Worm (Caenorhabditis elegans): ENCODE measurements around the gene str-168.

Gene str-168

DNA sequence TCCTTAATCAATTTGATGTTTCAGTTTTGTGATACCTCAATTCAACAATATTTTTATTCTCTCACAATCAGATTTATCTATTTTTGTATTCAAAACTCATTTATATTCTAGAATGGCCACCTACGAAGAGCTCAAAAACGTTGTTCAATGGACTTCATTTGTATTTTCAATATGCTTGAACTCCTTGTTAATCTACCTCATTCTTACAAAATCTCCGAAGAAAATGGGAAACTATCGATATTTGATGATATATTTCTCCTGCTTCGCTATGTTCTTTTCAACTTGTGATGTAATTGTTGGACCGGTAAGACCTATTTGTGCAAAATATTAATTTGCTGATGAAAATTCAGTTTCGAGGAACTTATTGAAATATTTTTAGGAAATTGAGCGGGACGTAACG is 21.9 kb downstream of the str-168 start, which contains the start of gene str-164:
str-164 (plus strand) TSS at position 113 of the 400 bp plus-strand sequence.
- TF ChIP-seq nhr-67 (tag; optimal IDR thresholded peaks at IDR 0.05) = no peak
- no peak for TF ChIP-seq nhr-12 (tag; optimal IDR thresholded peaks at IDR 0.05)
- no peak for TF ChIP-seq unc-62 (GFP tag; optimal IDR thresholded peaks at IDR 0.05)
- no peak for TF ChIP-seq nhr-76 (tag; optimal IDR thresholded peaks at IDR 0.05)
- no peak for TF ChIP-seq nfya-1 (tag; optimal IDR thresholded peaks at IDR 0.05; ENCODE audit: insufficient read depth)
- no peak for TF ChIP-seq snpc-4 (tag; optimal IDR thresholded peaks at IDR 0.05)
- no peak for TF ChIP-seq nhr-25 (tag; optimal IDR thresholded peaks at IDR 0.05)
- no peak for TF ChIP-seq fos-1 (tag; optimal IDR thresholded peaks at IDR 0.05)
- no peak for TF ChIP-seq egl-27 (tag; optimal IDR thresholded peaks at IDR 0.05)

DNA sequence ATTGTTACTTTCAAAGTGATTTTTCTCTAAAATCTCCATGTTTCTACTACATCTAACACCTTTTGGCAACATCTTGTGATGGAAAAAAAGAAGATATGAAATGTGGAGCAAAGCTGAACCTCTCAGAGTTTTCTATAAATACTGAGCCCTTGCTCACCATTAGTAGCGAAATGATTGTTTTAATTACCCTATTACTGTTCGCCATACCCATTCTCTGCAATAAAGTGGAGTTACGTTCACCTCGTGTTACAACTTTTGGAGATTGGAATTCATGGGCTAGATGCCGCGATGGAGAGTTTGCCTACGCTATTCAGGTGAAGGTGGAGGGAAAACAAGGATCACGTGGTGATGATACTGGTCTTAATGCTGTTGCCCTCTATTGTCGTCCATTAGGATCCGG is 25.1 kb downstream of the str-168 start, which contains the start of gene txt-3:
txt-3 (plus strand) TSS at position 125 of the 400 bp plus-strand sequence.
- TF ChIP-seq nhr-43 (tag; optimal IDR thresholded peaks at IDR 0.05; ENCODE audit: poor library complexity, severe bottlenecking) (no peak), R02D3.7 (tag; optimal IDR thresholded peaks at IDR 0.05) (no peak), eor-1 (tag; optimal IDR thresholded peaks at IDR 0.05) (no peak), daf-12 (tag; optimal IDR thresholded peaks at IDR 0.05) (no peak), ceh-28 (tag; optimal IDR thresholded peaks at IDR 0.05) (no peak), elt-3 (tag; optimal IDR thresholded peaks at IDR 0.05) (no peak), nhr-67 (tag; optimal IDR thresholded peaks at IDR 0.05) (no peak)

DNA sequence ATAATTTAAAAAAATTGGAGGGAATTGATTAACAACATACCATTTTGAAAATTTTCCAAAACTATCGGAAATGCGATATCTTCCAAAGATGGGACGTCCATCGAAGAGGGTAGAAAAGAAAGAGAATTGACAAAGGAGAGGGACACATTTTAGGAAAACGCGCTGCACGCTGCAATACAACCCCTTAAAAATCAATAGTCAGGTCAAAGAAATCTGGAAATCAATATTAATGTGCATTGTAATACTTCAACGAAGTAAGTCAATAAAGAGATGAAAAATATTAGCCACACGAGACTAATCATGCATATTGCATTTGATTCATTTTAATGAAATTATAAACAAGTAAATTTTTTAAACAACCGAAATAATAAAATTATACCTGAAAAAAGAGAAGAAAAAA is 30.7 kb downstream of the str-168 start, which contains the start of gene Y9C9A.13:
Y9C9A.13 (minus strand) TSS at position 101 of the 400 bp plus-strand sequence.
- TF ChIP-seq pqm-1 (tag; optimal IDR thresholded peaks at IDR 0.05) = no peak
- no peak for TF ChIP-seq elt-3 (tag; optimal IDR thresholded peaks at IDR 0.05)
- TF ChIP-seq unc-39 (tag; optimal IDR thresholded peaks at IDR 0.05) = no peak
- no peak for TF ChIP-seq nhr-76 (tag; optimal IDR thresholded peaks at IDR 0.05)
- TF ChIP-seq zag-1 (tag; optimal IDR thresholded peaks at IDR 0.05) = no peak
- no peak for TF ChIP-seq ceh-9 (tag; optimal IDR thresholded peaks at IDR 0.05)
- no peak for TF ChIP-seq ztf-4 (tag; optimal IDR thresholded peaks at IDR 0.05)
- TF ChIP-seq eor-1 (tag; optimal IDR thresholded peaks at IDR 0.05) = no peak
- TF ChIP-seq pha-4 (tag; optimal IDR thresholded peaks at IDR 0.05) = no peak
- TF ChIP-seq elt-2 (tag; optimal IDR thresholded peaks at IDR 0.05) = no peak
- no peak for TF ChIP-seq unc-62 (GFP tag; optimal IDR thresholded peaks at IDR 0.05)
- TF ChIP-seq nhr-237 (tag; optimal IDR thresholded peaks at IDR 0.05) = no peak

DNA sequence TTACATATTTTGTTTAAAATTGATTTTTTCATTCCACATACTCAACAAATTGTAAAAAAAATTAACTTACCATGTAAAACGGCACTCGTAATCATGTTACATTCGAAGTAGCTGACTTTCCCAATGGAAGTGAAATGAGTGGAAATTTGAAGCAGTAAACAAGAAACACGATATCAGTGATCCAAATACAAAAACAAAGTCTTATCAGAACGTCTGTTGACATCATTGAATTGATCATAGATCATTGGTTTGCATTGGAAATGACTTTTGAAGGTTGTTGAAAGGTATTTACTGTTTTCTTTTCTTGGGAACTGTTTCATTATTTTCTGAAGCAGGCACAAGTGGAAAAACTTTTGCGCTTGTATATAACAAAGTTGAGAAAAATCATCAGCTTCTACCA is 37.2 kb downstream of the str-168 start, which contains the start of gene Y9C9A.16:
Y9C9A.16 (minus strand) TSS at position 131 of the 400 bp plus-strand sequence.
- TF ChIP-seq ceh-28 (tag; optimal IDR thresholded peaks at IDR 0.05) = no peak
- TF ChIP-seq ceh-82 (tag; optimal IDR thresholded peaks at IDR 0.05) = no peak
- no peak for TF ChIP-seq egl-5 (tag; optimal IDR thresholded peaks at IDR 0.05)
- no peak for TF ChIP-seq R02D3.7 (tag; optimal IDR thresholded peaks at IDR 0.05)
- no peak for TF ChIP-seq lsy-12 (tag; optimal IDR thresholded peaks at IDR 0.05)
- TF ChIP-seq aly-2 (tag; optimal IDR thresholded peaks at IDR 0.05) = no peak
- no peak for TF ChIP-seq hmg-11 (tag; optimal IDR thresholded peaks at IDR 0.05)
- TF ChIP-seq ama-1 (optimal IDR thresholded peaks at IDR 0.05) = no peak
- no peak for TF ChIP-seq lin-39 (tag; optimal IDR thresholded peaks at IDR 0.05)
- no peak for TF ChIP-seq jun-1 (tag; optimal IDR thresholded peaks at IDR 0.05)
- no peak for TF ChIP-seq nhr-77 (tag; optimal IDR thresholded peaks at IDR 0.05)
- no peak for TF ChIP-seq tbx-2 (tag; optimal IDR thresholded peaks at IDR 0.05)
- TF ChIP-seq unc-62 (GFP tag; optimal IDR thresholded peaks at IDR 0.05) = no peak
- no peak for TF ChIP-seq skn-1 (tag; optimal IDR thresholded peaks at IDR 0.05)
- TF ChIP-seq ZK546.5 (tag; optimal IDR thresholded peaks at IDR 0.05) = no peak
- TF ChIP-seq nhr-11 (tag; optimal IDR thresholded peaks at IDR 0.05) = no peak
- no peak for TF ChIP-seq daf-12 (tag; optimal IDR thresholded peaks at IDR 0.05)

ce11 chrIV:4977176-4977693 is 38.5 kb downstream of the str-168 start, which contains the start of gene E03H12.5:
E03H12.5 (plus strand) TSS chrIV:4977226.
- no peak for TF ChIP-seq elt-2 (tag; optimal IDR thresholded peaks at IDR 0.05)
- no peak for TF ChIP-seq pqm-1 (tag; optimal IDR thresholded peaks at IDR 0.05)
- no peak for TF ChIP-seq pha-4 (tag; optimal IDR thresholded peaks at IDR 0.05)
- no peak for TF ChIP-seq mml-1 (tag; optimal IDR thresholded peaks at IDR 0.05)
- no peak for TF ChIP-seq nhr-25 (tag; optimal IDR thresholded peaks at IDR 0.05)
- TF ChIP-seq ceh-28 (tag; optimal IDR thresholded peaks at IDR 0.05) = no peak

Data from whole organism, L3 larva.